Fruit fly (Drosophila melanogaster) whole organism, wandering third instar larva: ENCODE measurements around the gene CG1142.

ENCODE experiments used
- Abd-B ChIP-seq: fragments of >200 bp; optimal IDR thresholded peaks from 2 replicates; lab custom pipeline; 2017; ENCODE audit warnings: missing biosample characterization, missing genetic modification characterization
- CG32264 ChIP-seq: fragments of 200-800 bp; sonication (Bioruptor generic); optimal IDR thresholded peaks from 2 replicates; lab custom pipeline; 2016; ENCODE audit warnings: missing biosample characterization, missing genetic modification characterization
- CG9705 ChIP-seq: fragments of 200-800 bp; sonication (Bioruptor generic); optimal IDR thresholded peaks from 2 replicates; lab custom pipeline; 2018; ENCODE audit warnings: missing biosample characterization, mild to moderate bottlenecking, missing genetic modification characterization
- CrebA ChIP-seq: fragments of 200-800 bp; sonication (Bioruptor generic); optimal IDR thresholded peaks from 2 replicates; lab custom pipeline; 2016; ENCODE audit warnings: missing biosample characterization, mild to moderate bottlenecking, missing genetic modification characterization, borderline replicate concordance
- Dfd ChIP-seq: fragments of >200 bp; optimal IDR thresholded peaks from 2 replicates; lab custom pipeline; 2017; ENCODE audit warnings: missing biosample characterization, missing genetic modification characterization
- GATAd ChIP-seq: sonication (Bioruptor generic); optimal IDR thresholded peaks from 2 replicates; lab custom pipeline; 2016; ENCODE audit warnings: missing biosample characterization, missing genetic modification characterization
- HLH106 ChIP-seq: fragments of 200-800 bp; optimal IDR thresholded peaks from 3 replicates; lab custom pipeline; 2019; ENCODE audit warnings: missing biosample characterization, mild to moderate bottlenecking, missing genetic modification characterization, moderate library complexity
- Hnf4 ChIP-seq: fragments of 200-800 bp; sonication (Bioruptor generic); optimal IDR thresholded peaks from 2 replicates; lab custom pipeline; 2016; ENCODE audit warnings: missing biosample characterization, mild to moderate bottlenecking, missing genetic modification characterization
- Hr83 ChIP-seq: fragments of 200-300 bp; sonication (Bioruptor generic); optimal IDR thresholded peaks from 2 replicates; lab custom pipeline; 2016; ENCODE audit warnings: missing biosample characterization, mild to moderate bottlenecking, missing genetic modification characterization, moderate library complexity; ENCODE audit not compliant: poor library complexity, severe bottlenecking
- Jra ChIP-seq: sonication (Bioruptor generic); optimal IDR thresholded peaks from 2 replicates; lab custom pipeline; 2016; ENCODE audit warnings: missing biosample characterization, missing genetic modification characterization
- Mio ChIP-seq: sonication (Bioruptor generic); optimal IDR thresholded peaks from 2 replicates; lab custom pipeline; 2016; ENCODE audit warnings: missing biosample characterization, missing genetic modification characterization
- Myc ChIP-seq: fragments of >200 bp; optimal IDR thresholded peaks from 2 replicates; lab custom pipeline; 2017
- N ChIP-seq: fragments of >200 bp; optimal IDR thresholded peaks from 2 replicates; lab custom pipeline; 2018; ENCODE audit warnings: missing biosample characterization, missing external identifiers, missing genetic modification characterization
- OdsH ChIP-seq: fragments of 200-800 bp; sonication (Bioruptor generic); optimal IDR thresholded peaks from 2 replicates; lab custom pipeline; 2016; ENCODE audit warnings: missing biosample characterization, mild to moderate bottlenecking, missing genetic modification characterization
- Rel ChIP-seq, 2 experiments: fragments of 200-800 bp; sonication (Bioruptor generic) in 1 of 2; optimal IDR thresholded peaks; 2 replicates in 1 of 2; 3 replicates in 1 of 2; lab custom pipeline; 2016 to 2019; ENCODE audit warnings: mild to moderate bottlenecking in 2 of 2, missing biosample characterization in 2 of 2, missing genetic modification characterization in 2 of 2, moderate library complexity in 1 of 2
- Sp1 ChIP-seq: fragments of 200-800 bp; sonication (Bioruptor generic); optimal IDR thresholded peaks from 3 replicates; lab custom pipeline; 2019; ENCODE audit warnings: missing biosample characterization, mild to moderate bottlenecking, missing genetic modification characterization, moderate library complexity
- Vsx2 ChIP-seq: fragments of 200-300, 225-300 bp; sonication (Bioruptor generic); optimal IDR thresholded peaks from 2 replicates; lab custom pipeline; 2018; ENCODE audit warnings: missing biosample characterization, missing genetic modification characterization; ENCODE audit not compliant: partially characterized antibody
- br ChIP-seq: fragments of 200-800 bp; sonication (Bioruptor generic); optimal IDR thresholded peaks from 2 replicates; lab custom pipeline; 2016; ENCODE audit warnings: missing biosample characterization, missing genetic modification characterization
- brk ChIP-seq: fragments of 200-800 bp; sonication (Bioruptor generic); optimal IDR thresholded peaks from 2 replicates; lab custom pipeline; 2016; ENCODE audit warnings: missing biosample characterization, mild to moderate bottlenecking, missing genetic modification characterization
- dl ChIP-seq, 2 experiments: fragments of 175-275, 200-275 bp in 1 of 2; fragments of 200-275 bp in 1 of 2; sonication (Bioruptor generic); optimal IDR thresholded peaks; lab custom pipeline; 2018; ENCODE audit warnings: mild to moderate bottlenecking in 2 of 2, missing biosample characterization in 2 of 2, missing genetic modification characterization in 2 of 2, moderate library complexity in 2 of 2; ENCODE audit not compliant: partially characterized antibody in 2 of 2, insufficient read depth in 1 of 2
- dmrt93B ChIP-seq: fragments of 200-800 bp; sonication (Bioruptor generic); optimal IDR thresholded peaks from 2 replicates; lab custom pipeline; 2018; ENCODE audit warnings: missing biosample characterization, mild to moderate bottlenecking, missing genetic modification characterization
- dsf ChIP-seq: sonication (Bioruptor generic); optimal IDR thresholded peaks from 2 replicates; lab custom pipeline; 2016; ENCODE audit warnings: missing biosample characterization, missing genetic modification characterization, borderline replicate concordance
- ey ChIP-seq: fragments of 200-800 bp; sonication (Bioruptor generic); optimal IDR thresholded peaks from 2 replicates; lab custom pipeline; 2016; ENCODE audit warnings: missing biosample characterization, missing genetic modification characterization
- foxo ChIP-seq, 2 experiments: fragments of 200-800 bp; sonication (Bioruptor generic); optimal IDR thresholded peaks; 2 replicates in 1 of 2; 3 replicates in 1 of 2; lab custom pipeline; 2016 to 2017; ENCODE audit warnings: missing biosample characterization in 2 of 2, missing genetic modification characterization in 2 of 2
- fru ChIP-seq: fragments of 200-800 bp; sonication (Bioruptor generic); optimal IDR thresholded peaks from 3 replicates; lab custom pipeline; 2016; ENCODE audit warnings: missing biosample characterization, mild to moderate bottlenecking, missing genetic modification characterization
- h ChIP-seq: fragments of 200-800 bp; sonication (Bioruptor generic); optimal IDR thresholded peaks from 3 replicates; lab custom pipeline; 2016; ENCODE audit warnings: missing biosample characterization, mild to moderate bottlenecking, missing genetic modification characterization
- jim ChIP-seq: fragments of 175-275, 200-325 bp; sonication (Bioruptor generic); optimal IDR thresholded peaks from 2 replicates; lab custom pipeline; 2016; ENCODE audit warnings: missing biosample characterization, mild to moderate bottlenecking, missing genetic modification characterization
- lola ChIP-seq: fragments of >200 bp; optimal IDR thresholded peaks from 2 replicates; lab custom pipeline; 2017; ENCODE audit warnings: missing biosample characterization, missing genetic modification characterization
- psq ChIP-seq: fragments of 200-800 bp; sonication (Bioruptor generic); optimal IDR thresholded peaks from 3 replicates; lab custom pipeline; 2017; ENCODE audit warnings: missing biosample characterization, mild to moderate bottlenecking, missing genetic modification characterization, moderate library complexity
- rgr ChIP-seq: fragments of 200-800 bp; sonication (Bioruptor generic); optimal IDR thresholded peaks from 3 replicates; lab custom pipeline; 2016; ENCODE audit warnings: missing biosample characterization, mild to moderate bottlenecking, missing genetic modification characterization
- sv ChIP-seq: fragments of 200-800 bp; sonication (Bioruptor generic); optimal IDR thresholded peaks from 3 replicates; lab custom pipeline; 2016; ENCODE audit warnings: missing biosample characterization, missing genetic modification characterization
- tai ChIP-seq: sonication (Bioruptor generic); optimal IDR thresholded peaks from 2 replicates; lab custom pipeline; 2016; ENCODE audit warnings: missing biosample characterization, missing genetic modification characterization
- usp ChIP-seq: fragments of >200 bp; optimal IDR thresholded peaks from 2 replicates; lab custom pipeline; 2017; ENCODE audit warnings: missing biosample characterization, missing genetic modification characterization
- woc ChIP-seq: sonication (Bioruptor generic); optimal IDR thresholded peaks from 2 replicates; lab custom pipeline; 2016; ENCODE audit warnings: missing biosample characterization, mild to moderate bottlenecking, missing genetic modification characterization

Gene CG1142

dm6 chr3R:7471894-7472293, 1.7 kb downstream of the CG1142 start:
- TF ChIP-seq lola (no peak), h (no peak), HLH106 (no peak), Sp1 (no peak), OdsH (no peak), rgr (GFP tag; lab: Kevin White, UChicago) (no peak), fru (GFP tag; lab: Kevin White, UChicago) (no peak), psq (GFP tag; lab: Kevin White, UChicago) (no peak), N (no peak), brk (GFP tag; lab: Kevin White, UChicago) (no peak), Mio (GFP tag; lab: Kevin White, UChicago) (no peak), ey (GFP tag; lab: Kevin White, UChicago) (no peak), CrebA (peak; percentile 30), Dfd (GFP tag; lab: Kevin White, UChicago) (no peak), tai (GFP tag; lab: Kevin White, UChicago) (no peak), Abd-B (GFP tag; lab: Kevin White, UChicago) (no peak), Hnf4 (GFP tag; lab: Kevin White, UChicago) (no peak), GATAd (GFP tag; lab: Kevin White, UChicago) (no peak), CG32264 (GFP tag; lab: Kevin White, UChicago) (no peak), foxo (GFP tag; optimal IDR thresholded peaks at IDR 0.05; lab: Kevin White, UChicago) (no peak), Myc (peak; percentile 8), Jra (GFP tag; lab: Kevin White, UChicago) (no peak), Rel (GFP tag; optimal IDR thresholded peaks at IDR 0.05; lab: Kevin White, UChicago) (no peak), Rel (tag; optimal IDR thresholded peaks at IDR 0.05; lab: Kevin White, UChicago) (peak; percentile 82), jim (no peak), Vsx2 (GFP tag; lab: Kevin White, UChicago) (no peak), dl (GFP tag; optimal IDR thresholded peaks at IDR 0.05; lab: Kevin White, UChicago; ENCODE audit: insufficient read depth in 1 of 2, partially characterized antibody in 2 of 2) (no peak)

- no peak for TF ChIP-seq CG9705 (GFP tag; lab: Kevin White, UChicago)
- TF ChIP-seq usp (GFP tag; lab: Kevin White, UChicago): no peak
- TF ChIP-seq Sp1: no peak
- TF ChIP-seq dsf (GFP tag; lab: Kevin White, UChicago): no peak
- TF ChIP-seq Myc: no peak
- no peak for TF ChIP-seq dmrt93B (GFP tag; lab: Kevin White, UChicago)
- no peak for TF ChIP-seq Jra (GFP tag; lab: Kevin White, UChicago)
- no peak for TF ChIP-seq woc (GFP tag; lab: Kevin White, UChicago)
- TF ChIP-seq h: no peak
- TF ChIP-seq br (GFP tag; lab: Kevin White, UChicago): no peak
- no peak for TF ChIP-seq sv (GFP tag; lab: Kevin White, UChicago)
- TF ChIP-seq Mio (GFP tag; lab: Kevin White, UChicago): no peak
- no peak for TF ChIP-seq Rel (GFP tag; optimal IDR thresholded peaks at IDR 0.05; lab: Kevin White, UChicago)
- no peak for TF ChIP-seq Rel (tag; optimal IDR thresholded peaks at IDR 0.05; lab: Kevin White, UChicago)
- no peak for TF ChIP-seq N
- no peak for TF ChIP-seq Dfd (GFP tag; lab: Kevin White, UChicago)
- no peak for TF ChIP-seq foxo (GFP tag; optimal IDR thresholded peaks at IDR 0.05; lab: Kevin White, UChicago)
- no peak for TF ChIP-seq Hr83 (GFP tag; lab: Kevin White, UChicago)
- TF ChIP-seq lola: no peak
- no peak for TF ChIP-seq psq (GFP tag; lab: Kevin White, UChicago)
- no peak for TF ChIP-seq GATAd (GFP tag; lab: Kevin White, UChicago)
- TF ChIP-seq, all 38 proteins: peak for 0
These were observed 32.2 kb downstream of the CG1142 start for dm6 chr3R:7441359-7441758.

- TF ChIP-seq Rel (GFP tag; optimal IDR thresholded peaks at IDR 0.05; lab: Kevin White, UChicago) (no peak), Rel (tag; optimal IDR thresholded peaks at IDR 0.05; lab: Kevin White, UChicago) (peak; percentile 26), tai (GFP tag; lab: Kevin White, UChicago) (no peak)
- TF ChIP-seq, all 38 proteins: peak for 1
These were observed 34.2 kb downstream of the CG1142 start, which contains the start of gene CG14598 for dm6 chr3R:7439306-7439810. TSS of gene CG14598 (plus strand) at chr3R:7439760.
